Fruit fly (Drosophila melanogaster) Kc167 (cell line): ENCODE results near the gene Dnah3.

Source experiments
- Myc ChIP-seq: fragments of >200 bp; optimal IDR thresholded peaks from 2 replicates; lab custom pipeline; 2017; ENCODE audit warnings: missing external identifiers
- Sin3A ChIP-seq: fragments of >200 bp; optimal IDR thresholded peaks from 2 replicates; lab custom pipeline; 2018; ENCODE audit warnings: missing external identifiers
- h ChIP-seq: fragments of >200 bp; optimal IDR thresholded peaks from 3 replicates; lab custom pipeline; 2018; ENCODE audit warnings: missing external identifiers
- psq ChIP-seq: fragments of >200 bp; optimal IDR thresholded peaks from 2 replicates; lab custom pipeline; 2017; ENCODE audit warnings: missing external identifiers
- ttk ChIP-seq: sonication (Bioruptor generic); optimal IDR thresholded peaks from 2 replicates; lab custom pipeline; 2017; ENCODE audit warnings: missing external identifiers

- TF ChIP-seq Sin3A (no peak), Myc (lab: Kevin White, UChicago) (no peak), h (no peak), ttk (lab: Kevin White, UChicago) (no peak), psq (lab: Kevin White, UChicago) (no peak)
Measured at dm6 chr3L:4835005-4835404, 26.1 kb upstream of the Dnah3 start.
